Worm (Caenorhabditis elegans): ENCODE data around the gene hecw-1.
"Not testable (repeated sequence)": the region's sequence is repeated elsewhere in the genome, so short reads cannot be mapped to it uniquely, and the experiment has no call there.

The hecw-1 gene

ce11 chrIII:3367772-3368171, 22.0 kb downstream of the hecw-1 start:
- TF ChIP-seq W03F9.2 (tag; optimal IDR thresholded peaks at IDR 0.05) (no peak), him-1 (tag; optimal IDR thresholded peaks at IDR 0.05) (no peak), dao-5 (tag; optimal IDR thresholded peaks at IDR 0.05) (no peak)

ce11 chrIII:3360067-3360466, 29.7 kb downstream of the hecw-1 start:
- no peak for TF ChIP-seq W03F9.2 (tag; optimal IDR thresholded peaks at IDR 0.05)
- TF ChIP-seq dao-5 (tag; optimal IDR thresholded peaks at IDR 0.05): no peak
- no peak for TF ChIP-seq him-1 (tag; optimal IDR thresholded peaks at IDR 0.05)

ce11 chrIII:3355791-3356190, 34.0 kb downstream of the hecw-1 start:
- TF ChIP-seq dao-5 (tag; optimal IDR thresholded peaks at IDR 0.05): no peak
- no peak for TF ChIP-seq him-1 (tag; optimal IDR thresholded peaks at IDR 0.05)
- TF ChIP-seq W03F9.2 (tag; optimal IDR thresholded peaks at IDR 0.05): no peak

- TF ChIP-seq him-1 (tag; optimal IDR thresholded peaks at IDR 0.05): no peak
- no peak for TF ChIP-seq W03F9.2 (tag; optimal IDR thresholded peaks at IDR 0.05)
- no peak for TF ChIP-seq dao-5 (tag; optimal IDR thresholded peaks at IDR 0.05)
Observed at ce11 chrIII:3351672-3352071, 38.1 kb downstream of the hecw-1 start.

ce11 chrIII:3351091-3351490, 38.7 kb downstream of the hecw-1 start:
- TF ChIP-seq W03F9.2 (tag; optimal IDR thresholded peaks at IDR 0.05) (no peak), dao-5 (tag; optimal IDR thresholded peaks at IDR 0.05) (no peak), him-1 (tag; optimal IDR thresholded peaks at IDR 0.05) (no peak)

ce11 chrIII:3349061-3349460, 40.7 kb downstream of the hecw-1 start:
- TF ChIP-seq W03F9.2 (tag; optimal IDR thresholded peaks at IDR 0.05): no peak
- TF ChIP-seq him-1 (tag; optimal IDR thresholded peaks at IDR 0.05): no peak
- no peak for TF ChIP-seq dao-5 (tag; optimal IDR thresholded peaks at IDR 0.05)

ce11 chrIII:3346665-3347064, 43.1 kb downstream of the hecw-1 start:
- TF ChIP-seq dao-5 (tag; optimal IDR thresholded peaks at IDR 0.05): no peak
- no peak for TF ChIP-seq W03F9.2 (tag; optimal IDR thresholded peaks at IDR 0.05)
- no peak for TF ChIP-seq him-1 (tag; optimal IDR thresholded peaks at IDR 0.05)

- no peak for TF ChIP-seq him-1 (tag; optimal IDR thresholded peaks at IDR 0.05)
- no peak for TF ChIP-seq dao-5 (tag; optimal IDR thresholded peaks at IDR 0.05)
- no peak for TF ChIP-seq W03F9.2 (tag; optimal IDR thresholded peaks at IDR 0.05)
Observed at ce11 chrIII:3345835-3346234, 43.9 kb downstream of the hecw-1 start.

ce11 chrIII:3344573-3344972, 45.2 kb downstream of the hecw-1 start, which contains the start of gene gei-1:
Gene gei-1, plus strand, starts transcription at chrIII:3344873.
- TF ChIP-seq dao-5 (tag; optimal IDR thresholded peaks at IDR 0.05) (no peak), W03F9.2 (tag; optimal IDR thresholded peaks at IDR 0.05) (no peak)

- TF ChIP-seq W03F9.2 (tag; optimal IDR thresholded peaks at IDR 0.05) (no peak), dao-5 (tag; optimal IDR thresholded peaks at IDR 0.05) (no peak), him-1 (tag; optimal IDR thresholded peaks at IDR 0.05) (no peak)
Observed at ce11 chrIII:3343463-3343862, 46.3 kb downstream of the hecw-1 start.

- TF ChIP-seq W03F9.2 (tag; optimal IDR thresholded peaks at IDR 0.05): no peak
- no peak for TF ChIP-seq dao-5 (tag; optimal IDR thresholded peaks at IDR 0.05)
- no peak for TF ChIP-seq him-1 (tag; optimal IDR thresholded peaks at IDR 0.05)
Observed at ce11 chrIII:3339317-3340016, 50.3 kb downstream of the hecw-1 start.

ce11 chrIII:3332736-3333135, 57.0 kb downstream of the hecw-1 start, which contains the start of gene Y53G8AR.1:
Gene Y53G8AR.1, plus strand, starts transcription at chrIII:3333036.
- TF ChIP-seq him-1, dao-5, W03F9.2 (tag; optimal IDR thresholded peaks at IDR 0.05): not testable (repeated sequence)

- TF ChIP-seq dao-5 (tag; optimal IDR thresholded peaks at IDR 0.05) (no peak), him-1 (tag; optimal IDR thresholded peaks at IDR 0.05) (no peak), W03F9.2 (tag; optimal IDR thresholded peaks at IDR 0.05) (no peak)
Observed at ce11 chrIII:3331767-3332166, 58.0 kb downstream of the hecw-1 start.

ce11 chrIII:3329467-3329866, 60.3 kb downstream of the hecw-1 start:
- TF ChIP-seq him-1 (tag; optimal IDR thresholded peaks at IDR 0.05) (no peak), W03F9.2 (tag; optimal IDR thresholded peaks at IDR 0.05) (no peak), dao-5 (tag; optimal IDR thresholded peaks at IDR 0.05) (no peak)
